Worm (Caenorhabditis elegans): ENCODE measurements around the gene K11D12.11.

Gene K11D12.11

ce11 chrV:5012193-5012853 is 27.1 kb downstream of the K11D12.11 start, which contains the start of gene srr-6:
TSS of gene srr-6 (plus strand) at chrV:5012803.
- no peak for TF ChIP-seq xbp-1 (tag; optimal IDR thresholded peaks at IDR 0.05)
- TF ChIP-seq elt-2 (tag; optimal IDR thresholded peaks at IDR 0.05): peak; percentile 47
- TF ChIP-seq isw-1 (GFP tag; IDR thresholded peaks at IDR 0.05): no peak
- no peak for TF ChIP-seq snpc-4 (tag; optimal IDR thresholded peaks at IDR 0.05)

ce11 chrV:5001386-5001785 is 38.0 kb downstream of the K11D12.11 start, which contains the start of gene srr-8:
TSS of gene srr-8 (plus strand) at chrV:5001686.
- no peak for TF ChIP-seq unc-62 (GFP tag; optimal IDR thresholded peaks at IDR 0.05)
- no peak for TF ChIP-seq nhr-90 (tag; optimal IDR thresholded peaks at IDR 0.05; ENCODE audit: poor library complexity)

- TF ChIP-seq alr-1 (tag; optimal IDR thresholded peaks at IDR 0.05; ENCODE audit: borderline replicate concordance) (no peak), F16B12.6 (tag; optimal IDR thresholded peaks at IDR 0.05) (no peak), blmp-1 (tag; optimal IDR thresholded peaks at IDR 0.05) (no peak), zip-4 (GFP tag; optimal IDR thresholded peaks at IDR 0.05) (no peak), nhr-71 (tag; optimal IDR thresholded peaks at IDR 0.05) (no peak), pag-3 (tag; optimal IDR thresholded peaks at IDR 0.05; ENCODE audit: borderline replicate concordance, insufficient read depth) (no peak), C16A3.4 (tag; optimal IDR thresholded peaks at IDR 0.05) (no peak), elt-2 (tag; optimal IDR thresholded peaks at IDR 0.05) (peak; percentile 48)
Measured at ce11 chrV:5000406-5000805, 39.0 kb downstream of the K11D12.11 start, which contains the start of gene ugt-7. TSS of gene ugt-7 (minus strand) at chrV:5000566.

- TF ChIP-seq ets-5 (GFP tag; IDR thresholded peaks at IDR 0.05): no peak
- no peak for TF ChIP-seq lin-15B (tag; optimal IDR thresholded peaks at IDR 0.05)
- TF ChIP-seq dsc-1 (tag; optimal IDR thresholded peaks at IDR 0.05): no peak
- no peak for TF ChIP-seq ceh-8 (GFP tag; optimal IDR thresholded peaks at IDR 0.05)
- no peak for TF ChIP-seq fos-1 (tag; optimal IDR thresholded peaks at IDR 0.05)
- no peak for TF ChIP-seq mep-1 (tag; optimal IDR thresholded peaks at IDR 0.05)
Measured at ce11 chrV:4995155-4995554, 44.2 kb downstream of the K11D12.11 start, which contains the start of gene ncx-9. TSS of gene ncx-9 (minus strand) at chrV:4995255.

ce11 chrV:4987097-4987496 is 52.3 kb downstream of the K11D12.11 start, which contains the start of gene ncx-8:
TSS of gene ncx-8 (minus strand) at chrV:4987197.
- TF ChIP-seq grh-1 (GFP tag; IDR thresholded peaks at IDR 0.05) (no peak; the same call in 1 of the 2 replicates), efl-1 (optimal IDR thresholded peaks at IDR 0.05) (no peak), efl-1 (GFP tag; optimal IDR thresholded peaks at IDR 0.05 in 1 of 2) (peak in 1 of 2 experiments; percentile 60), nhr-237 (tag; optimal IDR thresholded peaks at IDR 0.05) (no peak)
